Worm (Caenorhabditis elegans) whole organism, L3 larva: ENCODE measurements around the gene rsp-6.

ENCODE experiments used
- ama-1 ChIP-seq: fragments of 150-350 bp; optimal IDR thresholded peaks from 2 replicates; lab custom pipeline; 2018
- daf-12 ChIP-seq: fragments of 150-350 bp; optimal IDR thresholded peaks from 2 replicates; lab custom pipeline; 2014; ENCODE audit warnings: missing biosample characterization, missing genetic modification reagents, missing genetic modification characterization
- egl-27 ChIP-seq: sonication (generic microtip); optimal IDR thresholded peaks from 4 replicates; lab custom pipeline; 2017; ENCODE audit warnings: missing biosample characterization, missing genetic modification reagents, missing genetic modification characterization
- elt-3 ChIP-seq, 3 experiments: fragments of 150-350 bp in 1 of 3; sonication (generic microtip) in 2 of 3; optimal IDR thresholded peaks; 2 replicates in 2 of 3; 4 replicates in 1 of 3; lab custom pipeline; 2014 to 2017; ENCODE audit warnings: missing biosample characterization in 3 of 3, missing genetic modification characterization in 3 of 3
- jun-1 ChIP-seq: fragments of 150-350 bp; optimal IDR thresholded peaks from 2 replicates; lab custom pipeline; 2014; ENCODE audit warnings: missing biosample characterization, missing genetic modification reagents, missing genetic modification characterization
- nfya-1 ChIP-seq: sonication (generic microtip); optimal IDR thresholded peaks from 2 replicates; lab custom pipeline; 2017; ENCODE audit warnings: missing genetic modification characterization, mild to moderate bottlenecking, missing compliant biosample characterization, antibody characterized with exemption, moderate library complexity; ENCODE audit not compliant: insufficient read depth
- nhr-12 ChIP-seq: fragments of 150-350 bp; optimal IDR thresholded peaks from 2 replicates; lab custom pipeline; 2014; ENCODE audit warnings: missing biosample characterization, missing genetic modification characterization
- nhr-76 ChIP-seq: fragments of 150-350 bp; sonication (generic microtip); optimal IDR thresholded peaks from 5 replicates; lab custom pipeline; 2014; ENCODE audit warnings: missing biosample characterization, missing genetic modification characterization
- nhr-77 ChIP-seq: fragments of 150-350 bp; optimal IDR thresholded peaks from 2 replicates; lab custom pipeline; 2014; ENCODE audit warnings: missing biosample characterization, missing genetic modification characterization
- pha-4 ChIP-seq: fragments of 150-350 bp; optimal IDR thresholded peaks from 2 replicates; lab custom pipeline; 2014; ENCODE audit warnings: missing biosample characterization, missing genetic modification reagents, missing genetic modification characterization
- sea-2 ChIP-seq: fragments of 150-350 bp; sonication (generic microtip); optimal IDR thresholded peaks from 4 replicates; lab custom pipeline; 2014; ENCODE audit warnings: missing biosample characterization, missing genetic modification reagents, missing genetic modification characterization
- unc-62 ChIP-seq: fragments of 150-350 bp; sonication (generic microtip); optimal IDR thresholded peaks from 4 replicates; lab custom pipeline; 2014; ENCODE audit warnings: missing biosample characterization, missing genetic modification reagents, missing genetic modification characterization
- zag-1 ChIP-seq: fragments of 150-350 bp; optimal IDR thresholded peaks from 2 replicates; lab custom pipeline; 2014; ENCODE audit warnings: missing biosample characterization, missing genetic modification characterization

DNA sequence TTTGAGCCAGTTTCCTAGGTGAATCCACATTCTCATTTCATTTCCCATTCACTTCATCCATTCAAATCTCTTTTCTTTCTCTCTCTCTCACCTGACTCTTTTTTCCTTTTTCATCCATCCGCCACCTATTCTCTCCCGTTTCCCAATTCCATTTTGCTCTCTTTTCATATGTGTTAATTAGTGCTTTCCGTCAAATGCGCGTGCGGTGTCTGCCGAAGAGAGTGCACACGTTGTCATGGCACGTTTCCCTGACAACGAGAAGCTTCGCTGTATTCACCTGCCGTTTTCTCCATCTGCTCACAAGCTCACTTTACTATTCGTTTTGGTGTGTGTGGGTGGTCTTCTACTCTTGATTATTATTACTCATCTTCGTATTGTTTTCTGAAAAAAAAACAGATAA, 48.9 kb upstream of the rsp-6 start:
- no peak for TF ChIP-seq jun-1
- TF ChIP-seq nhr-76: no peak
- no peak for TF ChIP-seq nhr-77 (tag; lab: Kevin White, UChicago)
- TF ChIP-seq pha-4 (tag; lab: Kevin White, UChicago): no peak
- TF ChIP-seq nhr-12: no peak
- no peak for TF ChIP-seq egl-27
- no peak for TF ChIP-seq daf-12 (tag; lab: Kevin White, UChicago)
- no peak for TF ChIP-seq zag-1 (tag; lab: Kevin White, UChicago)
- TF ChIP-seq nfya-1: no peak
- TF ChIP-seq unc-62 (GFP tag; lab: Kevin White, UChicago): no peak
- no peak for TF ChIP-seq sea-2
- no peak for TF ChIP-seq ama-1 (lab: Kevin White, UChicago)
- no peak for TF ChIP-seq elt-3 (tag; optimal IDR thresholded peaks at IDR 0.05; lab: Kevin White, UChicago)
